Worm (Caenorhabditis elegans): ENCODE data around the gene Y38F2AR.3.
A peak's percentile ranks its signal among the peaks of the same experiment; 100 is the strongest.

The Y38F2AR.3 gene

ce11 chrIV:2389745-2390144 lies 5.9 kb downstream of the Y38F2AR.3 start:
- TF ChIP-seq cnd-1 (tag; optimal IDR thresholded peaks at IDR 0.05): no peak
- TF ChIP-seq zip-8 (tag; optimal IDR thresholded peaks at IDR 0.05): no peak
- no peak for TF ChIP-seq tbx-8 (GFP tag; optimal IDR thresholded peaks at IDR 0.05)
- no peak for TF ChIP-seq lsy-2 (tag; optimal IDR thresholded peaks at IDR 0.05)
- no peak for TF ChIP-seq nhr-12 (tag; optimal IDR thresholded peaks at IDR 0.05)
- TF ChIP-seq lin-13 (tag; optimal IDR thresholded peaks at IDR 0.05): no peak
- no peak for TF ChIP-seq sptf-1 (tag; optimal IDR thresholded peaks at IDR 0.05)
- TF ChIP-seq sem-2 (GFP tag; optimal IDR thresholded peaks at IDR 0.05): no peak
- no peak for TF ChIP-seq unc-39 (tag; optimal IDR thresholded peaks at IDR 0.05)
- no peak for TF ChIP-seq blmp-1 (tag; optimal IDR thresholded peaks at IDR 0.05)
- no peak for TF ChIP-seq lin-32 (GFP tag; optimal IDR thresholded peaks at IDR 0.05)
- TF ChIP-seq unc-62 (GFP tag; optimal IDR thresholded peaks at IDR 0.05): no peak
- TF ChIP-seq nhr-2 (tag; optimal IDR thresholded peaks at IDR 0.05): no peak
- TF ChIP-seq elt-1 (tag; optimal IDR thresholded peaks at IDR 0.05; ENCODE audit: borderline replicate concordance, insufficient read depth): no peak
- no peak for TF ChIP-seq hlh-1 (tag; optimal IDR thresholded peaks at IDR 0.05)
- no peak for TF ChIP-seq elt-3 (tag; optimal IDR thresholded peaks at IDR 0.05)
- TF ChIP-seq ces-1 (GFP tag; optimal IDR thresholded peaks at IDR 0.05): no peak
- TF ChIP-seq snpc-4 (tag; optimal IDR thresholded peaks at IDR 0.05): no peak
- no peak for TF ChIP-seq unc-120 (tag; optimal IDR thresholded peaks at IDR 0.05; ENCODE audit: poor library complexity, severe bottlenecking)

ce11 chrIV:2390251-2390672 lies 6.4 kb downstream of the Y38F2AR.3 start:
- TF ChIP-seq nhr-28 (tag; optimal IDR thresholded peaks at IDR 0.05) (no peak), ceh-43 (GFP tag; optimal IDR thresholded peaks at IDR 0.05) (peak; percentile 71)

- no peak for TF ChIP-seq ceh-43 (GFP tag; optimal IDR thresholded peaks at IDR 0.05)
- no peak for TF ChIP-seq flh-1 (GFP tag; optimal IDR thresholded peaks at IDR 0.05)
- TF ChIP-seq nhr-76 (tag; optimal IDR thresholded peaks at IDR 0.05): no peak
- TF ChIP-seq nhr-12 (tag; optimal IDR thresholded peaks at IDR 0.05): no peak
- TF ChIP-seq blmp-1 (tag; optimal IDR thresholded peaks at IDR 0.05): no peak
- no peak for TF ChIP-seq nhr-2 (tag; optimal IDR thresholded peaks at IDR 0.05)
- TF ChIP-seq unc-39 (tag; optimal IDR thresholded peaks at IDR 0.05): no peak
- TF ChIP-seq elt-1 (tag; optimal IDR thresholded peaks at IDR 0.05; ENCODE audit: borderline replicate concordance, insufficient read depth): no peak
- no peak for TF ChIP-seq snpc-4 (tag; optimal IDR thresholded peaks at IDR 0.05)
- TF ChIP-seq bed-3 (GFP tag; optimal IDR thresholded peaks at IDR 0.05): no peak
- TF ChIP-seq unc-62 (GFP tag; optimal IDR thresholded peaks at IDR 0.05): no peak
- no peak for TF ChIP-seq mep-1 (tag; optimal IDR thresholded peaks at IDR 0.05)
- no peak for TF ChIP-seq drap-1 (GFP tag; optimal IDR thresholded peaks at IDR 0.05)
- no peak for TF ChIP-seq ceh-39 (tag; optimal IDR thresholded peaks at IDR 0.05)
- no peak for TF ChIP-seq ztf-11 (tag; optimal IDR thresholded peaks at IDR 0.05)
- no peak for TF ChIP-seq tbx-8 (GFP tag; optimal IDR thresholded peaks at IDR 0.05)
- TF ChIP-seq mab-5 (tag; optimal IDR thresholded peaks at IDR 0.05): no peak
- TF ChIP-seq ceh-83 (GFP tag; optimal IDR thresholded peaks at IDR 0.05): no peak
- TF ChIP-seq sptf-1 (tag; optimal IDR thresholded peaks at IDR 0.05): no peak
- TF ChIP-seq elt-3 (tag; optimal IDR thresholded peaks at IDR 0.05): no peak
These were observed 7.0 kb downstream of the Y38F2AR.3 start, which contains the start of gene eri-5 for ce11 chrIV:2390804-2391203. TSS of gene eri-5 (plus strand) at chrIV:2390821.

- TF ChIP-seq nhr-76 (tag; optimal IDR thresholded peaks at IDR 0.05): no peak
These were observed 8.0 kb downstream of the Y38F2AR.3 start for ce11 chrIV:2391809-2392208.

ce11 chrIV:2393023-2393422 lies 9.2 kb downstream of the Y38F2AR.3 start:
- TF ChIP-seq ces-1 (GFP tag; optimal IDR thresholded peaks at IDR 0.05): no peak
- TF ChIP-seq tbx-8 (GFP tag; optimal IDR thresholded peaks at IDR 0.05): no peak
- TF ChIP-seq mab-5 (tag; optimal IDR thresholded peaks at IDR 0.05): no peak
- TF ChIP-seq ceh-39 (tag; optimal IDR thresholded peaks at IDR 0.05): no peak
- no peak for TF ChIP-seq cnd-1 (tag; optimal IDR thresholded peaks at IDR 0.05)
- TF ChIP-seq bed-3 (GFP tag; optimal IDR thresholded peaks at IDR 0.05): no peak

- no peak for TF ChIP-seq nhr-12 (tag; optimal IDR thresholded peaks at IDR 0.05)
- no peak for TF ChIP-seq lin-32 (GFP tag; optimal IDR thresholded peaks at IDR 0.05)
- no peak for TF ChIP-seq flh-1 (GFP tag; optimal IDR thresholded peaks at IDR 0.05)
- TF ChIP-seq unc-39 (tag; optimal IDR thresholded peaks at IDR 0.05): no peak
- no peak for TF ChIP-seq sem-2 (GFP tag; optimal IDR thresholded peaks at IDR 0.05)
- no peak for TF ChIP-seq unc-62 (GFP tag; optimal IDR thresholded peaks at IDR 0.05)
- no peak for TF ChIP-seq elt-3 (tag; optimal IDR thresholded peaks at IDR 0.05)
- no peak for TF ChIP-seq bed-3 (GFP tag; optimal IDR thresholded peaks at IDR 0.05)
- TF ChIP-seq mep-1 (tag; optimal IDR thresholded peaks at IDR 0.05): no peak
- no peak for TF ChIP-seq nhr-2 (tag; optimal IDR thresholded peaks at IDR 0.05)
- TF ChIP-seq mab-5 (tag; optimal IDR thresholded peaks at IDR 0.05): no peak
- no peak for TF ChIP-seq zip-8 (tag; optimal IDR thresholded peaks at IDR 0.05)
- TF ChIP-seq ceh-39 (tag; optimal IDR thresholded peaks at IDR 0.05): no peak
- TF ChIP-seq drap-1 (GFP tag; optimal IDR thresholded peaks at IDR 0.05): no peak
These were observed 12.2 kb downstream of the Y38F2AR.3 start for ce11 chrIV:2395997-2396396.

Measured in whole organism, mixed stage, embryonic.